Fruit fly (Drosophila melanogaster): ENCODE results near the gene SLIRP1.

Gene SLIRP1

DNA sequence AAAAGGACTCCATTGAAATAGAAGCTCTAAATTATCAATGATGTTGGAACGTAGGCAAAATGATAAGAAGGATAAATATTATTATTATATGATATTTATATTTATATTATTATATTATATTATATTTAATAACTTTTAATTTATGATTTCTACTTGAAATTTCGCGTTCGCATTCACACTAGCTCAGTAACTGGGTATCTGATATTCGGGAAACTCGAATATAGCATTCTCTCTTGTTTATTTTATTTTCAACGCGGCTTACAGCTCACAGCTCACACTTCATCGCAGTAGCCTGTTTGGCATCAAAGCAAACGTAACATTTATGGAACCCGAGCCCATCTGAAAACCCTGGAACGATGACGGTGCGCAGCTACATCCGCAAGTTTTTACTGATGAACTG lies 34.1 kb downstream of the SLIRP1 start, which contains the start of gene CG1494:
TSS of gene CG1494 (plus strand) at position 301 of the 400 bp plus-strand sequence.
- TF ChIP-seq CG7045 (GFP tag; optimal IDR thresholded peaks at IDR 0.05), result no peak
- TF ChIP-seq CG7101 (tag; optimal IDR thresholded peaks at IDR 0.05), result no peak
- TF ChIP-seq CG14711 (tag; optimal IDR thresholded peaks at IDR 0.05), result no peak
- no peak for TF ChIP-seq kay (GFP tag; ENCODE audit: borderline replicate concordance)
- no peak for TF ChIP-seq tj (GFP tag; optimal IDR thresholded peaks at IDR 0.05)
- TF ChIP-seq Mnt (GFP tag; optimal IDR thresholded peaks at IDR 0.05), result no peak
- TF ChIP-seq Clk (GFP tag; optimal IDR thresholded peaks at IDR 0.05), result no peak
- no peak for TF ChIP-seq pad (GFP tag; optimal IDR thresholded peaks at IDR 0.05)
- no peak for TF ChIP-seq Crg-1 (GFP tag; optimal IDR thresholded peaks at IDR 0.05)
- no peak for TF ChIP-seq cic (GFP tag; optimal IDR thresholded peaks at IDR 0.05)
- no peak for TF ChIP-seq ovo (GFP tag; optimal IDR thresholded peaks at IDR 0.05)
- TF ChIP-seq bab1 (GFP tag; optimal IDR thresholded peaks at IDR 0.05), result no peak
- no peak for TF ChIP-seq toe (GFP tag; optimal IDR thresholded peaks at IDR 0.05)
- TF ChIP-seq CG11617 (GFP tag; optimal IDR thresholded peaks at IDR 0.05), result no peak
- no peak for TF ChIP-seq CG33017 (tag; optimal IDR thresholded peaks at IDR 0.05)
- no peak for TF ChIP-seq CG1620 (GFP tag; optimal IDR thresholded peaks at IDR 0.05)
- no peak for TF ChIP-seq Hr96 (GFP tag; optimal IDR thresholded peaks at IDR 0.05)
- TF ChIP-seq CG5204 (GFP tag; optimal IDR thresholded peaks at IDR 0.05), result no peak
- no peak for TF ChIP-seq cnc (optimal IDR thresholded peaks at IDR 0.05)

DNA sequence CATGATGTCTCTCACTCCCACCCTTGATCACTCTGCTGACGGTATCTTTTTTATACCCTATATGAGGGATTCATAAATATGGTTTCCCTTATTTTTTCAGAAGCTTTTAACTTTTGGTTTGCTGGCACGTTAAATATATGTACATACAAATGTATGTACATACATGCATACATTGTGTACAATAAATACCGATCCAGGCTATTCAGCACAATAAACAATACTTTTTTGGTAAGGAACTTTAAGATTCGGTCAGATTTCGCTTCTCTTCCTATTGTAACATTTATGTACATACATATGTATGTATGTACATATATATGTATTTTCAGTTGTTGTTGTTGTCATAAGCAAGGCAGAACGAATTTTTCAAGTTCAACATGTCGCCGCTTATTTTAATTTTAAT lies 37.1 kb downstream of the SLIRP1 start:
- TF ChIP-seq bab1 (GFP tag; optimal IDR thresholded peaks at IDR 0.05) (no peak), cic (GFP tag; optimal IDR thresholded peaks at IDR 0.05) (no peak)

DNA sequence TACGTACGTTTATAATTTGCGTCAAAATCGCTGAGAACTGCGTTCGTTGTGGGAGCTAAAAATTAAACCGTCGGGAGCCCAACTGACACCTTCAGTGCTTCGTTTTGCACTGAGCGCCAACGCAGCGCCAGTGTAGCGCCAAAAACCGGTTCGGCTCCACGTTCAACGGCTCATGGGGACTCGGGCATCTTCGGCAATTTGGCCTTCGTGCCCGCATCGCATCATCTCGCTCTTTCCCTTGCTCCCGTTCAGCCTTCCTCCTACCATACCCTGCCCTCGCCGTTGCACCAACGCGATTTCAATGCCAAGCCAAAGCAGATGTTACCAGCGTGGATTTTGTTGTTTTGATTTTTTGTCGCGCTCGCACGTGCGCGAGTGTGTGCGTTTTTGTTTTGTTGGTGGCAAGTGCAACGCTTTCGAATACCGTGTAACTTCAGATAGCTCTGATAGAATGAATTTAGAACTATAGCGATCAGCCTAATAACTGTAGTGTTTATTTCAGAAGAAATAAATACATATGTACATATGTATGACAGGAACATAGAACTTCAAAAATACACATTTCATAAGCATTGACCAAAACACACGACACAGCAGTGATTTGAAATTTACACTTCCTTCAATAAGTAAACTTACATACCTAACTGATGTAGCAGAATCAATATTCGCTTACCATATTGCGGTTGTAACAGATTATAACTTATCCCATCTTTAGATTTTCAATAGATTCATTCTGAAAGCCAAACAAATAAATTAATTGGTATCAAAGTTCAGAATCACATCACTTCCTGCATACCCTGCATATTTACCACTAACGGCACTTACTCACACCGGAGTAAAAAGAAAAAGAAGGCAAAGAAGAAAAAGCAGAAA lies 37.8 kb downstream of the SLIRP1 start, which contains the start of gene Mnr:
TSS of gene Mnr (minus strand) at position 133 of the 873 bp plus-strand sequence.
- no peak for TF ChIP-seq CG14711 (tag; optimal IDR thresholded peaks at IDR 0.05)
- no peak for TF ChIP-seq CG5204 (GFP tag; optimal IDR thresholded peaks at IDR 0.05)
- TF ChIP-seq Mnt (GFP tag; optimal IDR thresholded peaks at IDR 0.05), result peak; percentile 85
- peak; percentile 47 for TF ChIP-seq Hr96 (GFP tag; optimal IDR thresholded peaks at IDR 0.05)
- TF ChIP-seq tj (GFP tag; optimal IDR thresholded peaks at IDR 0.05), result peak; percentile 90
- peak; percentile 47 for TF ChIP-seq ovo (GFP tag; optimal IDR thresholded peaks at IDR 0.05)
- TF ChIP-seq CG12768 (GFP tag; optimal IDR thresholded peaks at IDR 0.05), result peak; percentile 34
- peak; percentile 8 for TF ChIP-seq pad (GFP tag; optimal IDR thresholded peaks at IDR 0.05)
- TF ChIP-seq bab1 (GFP tag; optimal IDR thresholded peaks at IDR 0.05), result no peak
- TF ChIP-seq cic (GFP tag; optimal IDR thresholded peaks at IDR 0.05), result peak; percentile 55
- TF ChIP-seq kay (GFP tag; ENCODE audit: borderline replicate concordance), result no peak
- no peak for TF ChIP-seq cnc (optimal IDR thresholded peaks at IDR 0.05)

dm6 chrX:21280629-21281028 lies 38.5 kb downstream of the SLIRP1 start:
- peak; percentile 76 for TF ChIP-seq kay (GFP tag; ENCODE audit: borderline replicate concordance)
- no peak for TF ChIP-seq toe (GFP tag; optimal IDR thresholded peaks at IDR 0.05)

dm6 chrX:21279311-21279890 lies 39.7 kb downstream of the SLIRP1 start:
- TF ChIP-seq cnc (optimal IDR thresholded peaks at IDR 0.05), result no peak
- no peak for TF ChIP-seq kay (GFP tag; ENCODE audit: borderline replicate concordance)
- TF ChIP-seq Clk (GFP tag; optimal IDR thresholded peaks at IDR 0.05), result no peak
- TF ChIP-seq Crg-1 (GFP tag; optimal IDR thresholded peaks at IDR 0.05), result no peak
- TF ChIP-seq tj (GFP tag; optimal IDR thresholded peaks at IDR 0.05), result no peak

- TF ChIP-seq cic (GFP tag; optimal IDR thresholded peaks at IDR 0.05) (peak; percentile 69), kay (GFP tag; ENCODE audit: borderline replicate concordance) (no peak), toe (GFP tag; optimal IDR thresholded peaks at IDR 0.05) (no peak)
These were observed 42.6 kb downstream of the SLIRP1 start for dm6 chrX:21276494-21276893.

Measured in whole organism, adult.